Worm (Caenorhabditis elegans) whole organism, mixed stage, embryonic: ENCODE results near the gene hif-1.

Experiments used
- ces-1 ChIP-seq: fragments of 150-350 bp; optimal IDR thresholded peaks from 2 replicates; lab custom pipeline; 2014; ENCODE audit warnings: missing biosample characterization, missing genetic modification reagents, missing genetic modification characterization
- flh-1 ChIP-seq: fragments of 200-800 bp; sonication (Bioruptor generic); optimal IDR thresholded peaks from 2 replicates; lab custom pipeline; 2018; ENCODE audit warnings: mild to moderate bottlenecking, missing genetic modification characterization, moderate library complexity, missing compliant biosample characterization
- lin-32 ChIP-seq: fragments of 200-800 bp; sonication (Bioruptor generic); optimal IDR thresholded peaks from 2 replicates; lab custom pipeline; 2018; ENCODE audit warnings: mild to moderate bottlenecking, missing genetic modification characterization, missing compliant biosample characterization
- mab-5 ChIP-seq: fragments of 150-350 bp; optimal IDR thresholded peaks from 2 replicates; lab custom pipeline; 2014; ENCODE audit warnings: missing biosample characterization, missing genetic modification characterization
- nhr-12 ChIP-seq: fragments of 150-350 bp; optimal IDR thresholded peaks from 2 replicates; lab custom pipeline; 2014; ENCODE audit warnings: missing biosample characterization, missing genetic modification characterization
- nhr-237 ChIP-seq: fragments of 150-350 bp; optimal IDR thresholded peaks from 2 replicates; lab custom pipeline; 2014; ENCODE audit warnings: missing biosample characterization, missing genetic modification characterization
- nhr-76 ChIP-seq: sonication (generic microtip); optimal IDR thresholded peaks from 2 replicates; lab custom pipeline; 2017; ENCODE audit warnings: missing biosample characterization, missing genetic modification characterization
- pha-4 ChIP-seq: fragments of 150-350 bp; optimal IDR thresholded peaks from 2 replicates; lab custom pipeline; 2018; ENCODE audit warnings: missing biosample characterization, missing genetic modification reagents, missing genetic modification characterization
- zip-8 ChIP-seq: fragments of 150-350 bp; optimal IDR thresholded peaks from 2 replicates; lab custom pipeline; 2014; ENCODE audit warnings: missing biosample characterization, missing genetic modification characterization

- TF ChIP-seq zip-8 (tag; lab: Kevin White, UChicago) (no peak), ces-1 (GFP tag; lab: Kevin White, UChicago) (peak; percentile 88), nhr-12 (tag; lab: Kevin White, UChicago) (no peak), mab-5 (no peak), nhr-76 (tag; lab: Kevin White, UChicago) (no peak), pha-4 (tag; lab: Kevin White, UChicago) (no peak), nhr-237 (tag; lab: Kevin White, UChicago) (no peak), flh-1 (GFP tag; lab: Kevin White, UChicago) (no peak), lin-32 (GFP tag; lab: Kevin White, UChicago) (no peak)
Measured at ce11 chrV:20789105-20789504, 8.9 kb downstream of the hif-1 start, which contains the start of gene tpan-1.
